Worm (Caenorhabditis elegans) whole organism, L4 larva: ENCODE results near the gene Y57G11C.51.

Experiments used
- D1046.2 ChIP-seq: fragments of 200-800 bp; sonication (Bioruptor generic); IDR thresholded peaks from 2 replicates; pipeline ENCODE4 v1.3.6; 2022; ENCODE audit warnings: missing genetic modification characterization, missing compliant biosample characterization
- F26F4.8 ChIP-seq: fragments of 200-800 bp; sonication (Bioruptor generic); conservative IDR thresholded peaks from 2 replicates; pipeline ENCODE4 v1.3.6; 2022; ENCODE audit warnings: missing genetic modification characterization, missing compliant biosample characterization
- F37D6.2 ChIP-seq: sonication (generic microtip); optimal IDR thresholded peaks from 2 replicates; lab custom pipeline; 2016; ENCODE audit warnings: mild to moderate bottlenecking, missing genetic modification characterization, missing compliant biosample characterization
- Y105C5A.15 ChIP-seq: fragments of 200-800 bp; sonication (Bioruptor generic); IDR thresholded peaks from 2 replicates; pipeline ENCODE4 v1.3.6; 2022; ENCODE audit warnings: missing genetic modification characterization, missing compliant biosample characterization
- Y48G9A.11 ChIP-seq: fragments of 200-800 bp; sonication (Bioruptor generic); IDR thresholded peaks from 2 replicates; pipeline ENCODE4 v1.3.6; 2022; ENCODE audit warnings: missing genetic modification reagents, missing genetic modification characterization, missing compliant biosample characterization
- ZK546.5 ChIP-seq, 2 experiments: sonication (generic microtip); optimal IDR thresholded peaks; 2 replicates each; lab custom pipeline; 2017; ENCODE audit warnings: missing biosample characterization in 2 of 2, missing genetic modification characterization in 2 of 2
- aha-1 ChIP-seq: fragments of 150-350 bp; peaks from one replicate; lab custom pipeline; 2014; ENCODE audit warnings: missing biosample characterization, missing genetic modification characterization
- ama-1 ChIP-seq: fragments of 150-350 bp; optimal IDR thresholded peaks from 2 replicates; lab custom pipeline; 2014; ENCODE audit warnings: inconsistent platforms, mixed read lengths
- ceh-20 ChIP-seq: fragments of 200-800 bp; sonication (Bioruptor generic); IDR thresholded peaks from 2 replicates; pipeline ENCODE4 v1.3.6; 2022; ENCODE audit warnings: missing genetic modification reagents, missing genetic modification characterization, missing compliant biosample characterization
- ceh-28 ChIP-seq: fragments of 150-350 bp; optimal IDR thresholded peaks from 2 replicates; lab custom pipeline; 2014; ENCODE audit warnings: missing biosample characterization, missing genetic modification reagents, missing genetic modification characterization
- ceh-62 ChIP-seq: sonication (generic microtip); optimal IDR thresholded peaks from 2 replicates; lab custom pipeline; 2017; ENCODE audit warnings: missing biosample characterization, missing genetic modification characterization
- ctbp-1 ChIP-seq: fragments of 200-800 bp; sonication (Bioruptor generic); IDR thresholded peaks from 2 replicates; pipeline ENCODE4 v1.3.6; 2022; ENCODE audit warnings: missing genetic modification reagents, missing genetic modification characterization, missing compliant biosample characterization
- daf-12 ChIP-seq: fragments of 150-350 bp; optimal IDR thresholded peaks from 2 replicates; lab custom pipeline; 2014; ENCODE audit warnings: missing biosample characterization, missing genetic modification reagents, missing genetic modification characterization
- dmd-6 ChIP-seq: fragments of 200-800 bp; sonication (Bioruptor generic); IDR thresholded peaks from 2 replicates; pipeline ENCODE4 v1.3.6; 2022; ENCODE audit warnings: missing genetic modification reagents, missing genetic modification characterization, missing compliant biosample characterization
- dmd-9 ChIP-seq: fragments of 200-800 bp; sonication (Bioruptor generic); IDR thresholded peaks from 2 replicates; pipeline ENCODE4 v1.3.6; 2022; ENCODE audit warnings: missing genetic modification reagents, missing genetic modification characterization, missing compliant biosample characterization
- dpl-1 ChIP-seq: fragments of 150-350 bp; optimal IDR thresholded peaks from 2 replicates; lab custom pipeline; 2014; ENCODE audit warnings: missing biosample characterization, missing genetic modification reagents, missing genetic modification characterization
- egl-27 ChIP-seq: sonication (generic microtip); optimal IDR thresholded peaks from 3 replicates; lab custom pipeline; 2017; ENCODE audit warnings: missing biosample characterization, missing genetic modification reagents, missing genetic modification characterization
- egl-43 ChIP-seq: fragments of 200-800 bp; sonication (Bioruptor generic); IDR thresholded peaks from 2 replicates; pipeline ENCODE4 v1.3.6; 2022; ENCODE audit warnings: missing genetic modification reagents, missing genetic modification characterization, missing compliant biosample characterization
- fkh-10 ChIP-seq: fragments of 150-350 bp; optimal IDR thresholded peaks from 2 replicates; lab custom pipeline; 2014; ENCODE audit warnings: missing biosample characterization, missing genetic modification reagents, missing genetic modification characterization
- hif-1 ChIP-seq, 2 experiments: sonication (generic microtip); optimal IDR thresholded peaks; 2 replicates each; lab custom pipeline; 2016 to 2017; ENCODE audit warnings: missing compliant biosample characterization in 2 of 2, missing genetic modification characterization in 2 of 2, missing genetic modification reagents in 2 of 2, missing genotype in 2 of 2, mild to moderate bottlenecking in 1 of 2
- hlh-11 ChIP-seq: fragments of 200-800 bp; sonication (Bioruptor generic); optimal IDR thresholded peaks from 2 replicates; lab custom pipeline; 2018; ENCODE audit warnings: mild to moderate bottlenecking, missing genetic modification characterization, missing compliant biosample characterization
- hmg-1.1 ChIP-seq: fragments of 200-800 bp; sonication (Bioruptor generic); IDR thresholded peaks from 2 replicates; pipeline ENCODE4 v1.3.6; 2022; ENCODE audit warnings: missing genetic modification reagents, missing genetic modification characterization, missing compliant biosample characterization
- lim-7 ChIP-seq: fragments of 200-800 bp; sonication (Bioruptor generic); IDR thresholded peaks from 2 replicates; pipeline ENCODE4 v1.3.6; 2022; ENCODE audit warnings: missing genetic modification characterization, missing compliant biosample characterization
- lin-38 ChIP-seq: fragments of 200-800 bp; sonication (Bioruptor generic); IDR thresholded peaks from 2 replicates; pipeline ENCODE4 v1.3.6; 2022; ENCODE audit warnings: missing genetic modification reagents, missing genetic modification characterization, missing compliant biosample characterization
- lsy-2 ChIP-seq, 2 experiments: fragments of 150-350 bp in 1 of 2; sonication (generic microtip) in 1 of 2; optimal IDR thresholded peaks; 2 replicates each; lab custom pipeline; 2014 to 2017; ENCODE audit warnings: missing biosample characterization in 2 of 2, missing genetic modification characterization in 2 of 2
- madf-9 ChIP-seq: fragments of 200-800 bp; sonication (Bioruptor generic); conservative IDR thresholded peaks from 2 replicates; pipeline ENCODE4 v1.3.6; 2022; ENCODE audit warnings: missing genetic modification reagents, missing genetic modification characterization, missing compliant biosample characterization
- mdl-1 ChIP-seq, 2 experiments: fragments of 150-350 bp in 1 of 2; sonication (generic microtip) in 1 of 2; optimal IDR thresholded peaks; 2 replicates each; lab custom pipeline; 2014 to 2017; ENCODE audit warnings: missing biosample characterization in 2 of 2, missing genetic modification characterization in 2 of 2
- mep-1 ChIP-seq: fragments of 150-350 bp; sonication (generic microtip); optimal IDR thresholded peaks from 3 replicates; lab custom pipeline; 2014; ENCODE audit warnings: missing biosample characterization, missing genetic modification characterization
- mes-2 ChIP-seq: sonication (generic microtip); optimal IDR thresholded peaks from 2 replicates; lab custom pipeline; 2016; ENCODE audit warnings: missing genotype, mild to moderate bottlenecking, missing genetic modification characterization, missing compliant biosample characterization; ENCODE audit not compliant: poor library complexity, severe bottlenecking
- nhr-10 ChIP-seq: fragments of 150-350 bp; optimal IDR thresholded peaks from 2 replicates; lab custom pipeline; 2014; ENCODE audit warnings: missing biosample characterization, missing genetic modification characterization
- nhr-102 ChIP-seq: sonication (generic microtip); optimal IDR thresholded peaks from 2 replicates; lab custom pipeline; 2016; ENCODE audit warnings: mild to moderate bottlenecking, missing genetic modification characterization, moderate library complexity, missing compliant biosample characterization
- nhr-25 ChIP-seq: sonication (generic microtip); optimal IDR thresholded peaks from 2 replicates; lab custom pipeline; 2017; ENCODE audit warnings: missing genetic modification characterization, mild to moderate bottlenecking, missing compliant biosample characterization, antibody characterized with exemption, moderate library complexity, borderline replicate concordance; ENCODE audit not compliant: insufficient read depth
- nhr-48 ChIP-seq: sonication (generic microtip); optimal IDR thresholded peaks from 2 replicates; lab custom pipeline; 2016; ENCODE audit warnings: mild to moderate bottlenecking, missing genetic modification characterization, missing compliant biosample characterization
- nhr-6 ChIP-seq: fragments of 150-350 bp; optimal IDR thresholded peaks from 2 replicates; lab custom pipeline; 2014; ENCODE audit warnings: missing biosample characterization, missing genetic modification characterization
- nhr-76 ChIP-seq: fragments of 150-350 bp; optimal IDR thresholded peaks from 2 replicates; lab custom pipeline; 2014; ENCODE audit warnings: missing biosample characterization, missing genetic modification characterization
- nhr-77 ChIP-seq: fragments of 150-350 bp; optimal IDR thresholded peaks from 2 replicates; lab custom pipeline; 2014; ENCODE audit warnings: missing biosample characterization, missing genetic modification characterization
- pha-4 ChIP-seq, 2 experiments: fragments of 150-350 bp in 1 of 2; fragments of 200-800 bp in 1 of 2; sonication (Bioruptor generic) in 1 of 2; IDR thresholded peaks in 1 of 2; optimal IDR thresholded peaks in 1 of 2; 2 replicates each; pipeline versions ENCODE4 v1.3.6 to Lab custom; 2014 to 2022; ENCODE audit warnings: missing genetic modification characterization in 2 of 2, missing genetic modification reagents in 2 of 2, missing biosample characterization in 1 of 2, missing compliant biosample characterization in 1 of 2
- php-3 ChIP-seq: fragments of 200-800 bp; sonication (Bioruptor generic); IDR thresholded peaks from 2 replicates; pipeline ENCODE4 v1.3.6; 2022; ENCODE audit warnings: missing genetic modification reagents, missing genetic modification characterization, missing compliant biosample characterization
- pqm-1 ChIP-seq: sonication (generic microtip); optimal IDR thresholded peaks from 2 replicates; lab custom pipeline; 2017; ENCODE audit warnings: missing biosample characterization, missing genetic modification characterization
- rbr-2 ChIP-seq: sonication (generic microtip); optimal IDR thresholded peaks from 2 replicates; lab custom pipeline; 2016; ENCODE audit warnings: missing genotype, missing genetic modification characterization, missing compliant biosample characterization
- saeg-2 ChIP-seq: fragments of 200-800 bp; sonication (Bioruptor generic); IDR thresholded peaks from 2 replicates; pipeline ENCODE4 v1.3.6; 2022; ENCODE audit warnings: missing genetic modification reagents, missing genetic modification characterization, missing compliant biosample characterization
- sdz-12 ChIP-seq: fragments of 200-800 bp; sonication (Bioruptor generic); optimal IDR thresholded peaks from 2 replicates; lab custom pipeline; 2018; ENCODE audit warnings: mild to moderate bottlenecking, missing genetic modification characterization, missing compliant biosample characterization
- set-16 ChIP-seq: fragments of 200-800 bp; sonication (Bioruptor generic); IDR thresholded peaks from 2 replicates; pipeline ENCODE4 v1.3.6; 2022; ENCODE audit warnings: missing genetic modification reagents, missing genetic modification characterization, missing compliant biosample characterization
- snpc-1.2 ChIP-seq: fragments of 200-800 bp; sonication (Bioruptor generic); IDR thresholded peaks from 2 replicates; pipeline ENCODE4 v1.3.6; 2022; ENCODE audit warnings: missing genetic modification reagents, missing genetic modification characterization, missing compliant biosample characterization
- snpc-4 ChIP-seq: fragments of 150-350 bp; optimal IDR thresholded peaks from 2 replicates; lab custom pipeline; 2014; ENCODE audit warnings: missing biosample characterization, missing genetic modification characterization
- spr-1 ChIP-seq: sonication (generic microtip); optimal IDR thresholded peaks from 2 replicates; lab custom pipeline; 2016; ENCODE audit warnings: mild to moderate bottlenecking, missing genetic modification characterization, missing compliant biosample characterization
- vab-7 ChIP-seq: fragments of 200-800 bp; sonication (Bioruptor generic); IDR thresholded peaks from 2 replicates; pipeline ENCODE4 v1.3.6; 2022; ENCODE audit warnings: missing genetic modification reagents, missing genetic modification characterization, missing compliant biosample characterization
- zip-2 ChIP-seq: fragments of 150-350 bp; optimal IDR thresholded peaks from 2 replicates; lab custom pipeline; 2014; ENCODE audit warnings: missing biosample characterization, missing genetic modification characterization

Gene Y57G11C.51

DNA sequence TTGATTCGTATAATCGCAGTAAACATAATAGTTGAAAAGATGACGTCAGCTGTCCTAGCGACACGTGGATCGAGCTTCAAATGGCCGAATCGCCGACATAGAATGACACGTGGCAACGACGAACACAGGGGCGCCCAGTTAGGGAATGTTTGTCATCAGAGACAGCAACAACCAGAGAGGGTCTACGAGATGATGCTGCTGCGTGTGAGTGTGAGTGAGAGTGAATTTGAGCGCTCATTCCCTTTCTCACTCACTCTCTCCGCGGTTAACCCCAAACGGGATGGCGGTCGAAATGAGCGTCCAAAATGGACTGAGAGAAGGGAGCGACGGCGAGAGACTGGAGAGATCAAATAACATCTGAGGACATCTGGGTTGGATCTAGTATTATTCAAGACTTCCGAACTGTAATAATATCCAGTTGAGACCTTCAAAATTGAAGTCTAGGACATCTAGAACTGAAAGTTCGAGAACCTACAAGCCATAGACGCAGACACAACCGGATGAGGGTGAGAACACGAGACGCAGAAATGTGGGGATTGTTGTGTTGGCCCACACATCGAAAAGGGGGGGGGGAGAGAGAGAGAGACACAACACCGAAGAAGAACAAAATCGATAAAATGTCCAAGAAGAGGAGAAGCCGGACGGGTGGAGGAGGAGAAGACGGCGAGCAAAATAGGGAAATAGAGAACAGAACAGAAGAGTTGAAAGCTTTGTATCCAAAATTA is 19.7 kb upstream of the Y57G11C.51 start (continued):
- TF ChIP-seq set-16 (GFP tag; lab: Robert Waterston, UW) (peak; percentile 46), F26F4.8 (no peak), dmd-9 (GFP tag; lab: Robert Waterston, UW) (no peak), dmd-6 (GFP tag; lab: Robert Waterston, UW) (peak; percentile 46), hlh-11 (peak; percentile 75), zip-2 (no peak), sdz-12 (no peak), nhr-25 (tag; lab: Kevin White, UChicago) (peak; percentile 82), mep-1 (tag; lab: Kevin White, UChicago) (peak; percentile 89), pha-4 (GFP tag; IDR thresholded peaks at IDR 0.05; lab: Robert Waterston, UW) (peak; percentile 14; the same call in 1 of the 2 replicates), pha-4 (tag; optimal IDR thresholded peaks at IDR 0.05; lab: Kevin White, UChicago) (no peak), ceh-28 (tag; lab: Kevin White, UChicago) (peak; percentile 70), mdl-1 (tag; optimal IDR thresholded peaks at IDR 0.05; lab: Kevin White, UChicago) (peak; percentile 61 to 88), pqm-1 (tag; lab: Kevin White, UChicago) (no peak), ceh-62 (tag; lab: Kevin White, UChicago) (no peak), spr-1 (tag; lab: Kevin White, UChicago) (no peak), nhr-48 (tag; lab: Kevin White, UChicago) (peak; percentile 20), hif-1 (tag; optimal IDR thresholded peaks at IDR 0.05; lab: Kevin White, UChicago) (peak in 1 of 2 experiments; percentile 7), aha-1 (tag; lab: Kevin White, UChicago) (peak; percentile 99), ceh-20 (GFP tag; lab: Robert Waterston, UW) (peak; percentile 36; the same call in 1 of the 2 replicates), dpl-1 (peak; percentile 42), lsy-2 (tag; optimal IDR thresholded peaks at IDR 0.05; lab: Kevin White, UChicago) (peak; percentile 49 to 68), snpc-4 (tag; lab: Kevin White, UChicago) (no peak), F37D6.2 (tag; lab: Kevin White, UChicago) (peak; percentile 52), saeg-2 (GFP tag; lab: Robert Waterston, UW) (0 out of 2 replicates have a peak, but pooled peaks have one; percentile 5), egl-43 (GFP tag; lab: Robert Waterston, UW) (0 out of 2 replicates have a peak, but pooled peaks have one; percentile 15), php-3 (GFP tag; lab: Robert Waterston, UW) (no peak), nhr-10 (tag; lab: Kevin White, UChicago) (no peak), daf-12 (tag; lab: Kevin White, UChicago) (no peak), Y105C5A.15 (GFP tag; lab: Robert Waterston, UW) (no peak), hmg-1.1 (GFP tag; lab: Robert Waterston, UW) (peak; percentile 62; the same call in 1 of the 2 replicates), nhr-102 (tag; lab: Kevin White, UChicago) (peak; percentile 36), fkh-10 (GFP tag; lab: Kevin White, UChicago) (no peak), rbr-2 (peak; percentile 60), lin-38 (GFP tag; lab: Robert Waterston, UW) (peak; percentile 40; the same call in 1 of the 2 replicates), nhr-77 (peak; percentile 69), nhr-6 (tag; lab: Kevin White, UChicago) (peak; percentile 57), vab-7 (GFP tag; lab: Robert Waterston, UW) (peak; percentile 33; the same call in 1 of the 2 replicates)

DNA sequence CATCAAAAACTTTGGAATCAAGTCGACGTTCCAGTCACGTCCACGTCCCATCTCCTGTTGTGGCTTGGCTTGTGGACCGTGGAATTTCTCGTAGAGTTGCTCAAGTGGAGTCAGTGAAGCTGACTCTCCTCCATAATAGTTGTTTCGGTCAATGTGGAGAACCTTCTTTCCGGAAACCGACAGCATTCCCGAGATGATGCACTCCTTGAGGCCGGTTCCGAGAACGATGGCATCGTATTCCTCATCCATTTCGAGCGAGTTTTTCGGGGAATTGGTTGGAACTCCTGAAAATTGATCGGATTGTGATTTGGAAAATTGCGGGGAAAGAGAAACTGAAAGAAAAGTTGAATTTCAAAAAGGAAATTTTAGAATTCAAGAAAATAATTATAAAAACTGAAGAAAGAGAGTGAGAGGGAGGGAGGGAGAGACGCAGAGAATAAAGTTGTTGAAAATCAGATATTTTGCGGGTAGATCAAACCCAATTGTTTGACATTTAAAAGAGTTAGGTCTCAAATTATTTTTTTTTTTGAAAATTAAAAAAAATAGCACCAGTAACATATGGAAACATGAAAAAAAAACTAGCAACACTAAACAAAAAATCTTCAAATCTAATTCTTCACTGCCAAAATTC is 18.4 kb upstream of the Y57G11C.51 start, which contains the start of gene gdi-1:
Gene gdi-1, minus strand, starts transcription at position 286 of the 631 bp plus-strand sequence.
- TF ChIP-seq ctbp-1 (GFP tag; lab: Robert Waterston, UW) (no peak), ama-1 (lab: Kevin White, UChicago) (peak; percentile 56), ZK546.5 (tag; optimal IDR thresholded peaks at IDR 0.05; lab: Kevin White, UChicago) (no peak), sdz-12 (no peak), madf-9 (GFP tag; lab: Robert Waterston, UW) (0 out of 2 replicates have a peak, but pooled peaks have one; percentile 11), rbr-2 (no peak), Y48G9A.11 (no peak), nhr-76 (tag; lab: Kevin White, UChicago) (no peak), nhr-102 (tag; lab: Kevin White, UChicago) (no peak), zip-2 (no peak), dmd-9 (GFP tag; lab: Robert Waterston, UW) (0 out of 2 replicates have a peak, but pooled peaks have one; percentile 11), D1046.2 (GFP tag; lab: Robert Waterston, UW) (no peak), snpc-1.2 (no peak), egl-27 (tag; lab: Kevin White, UChicago) (no peak), lim-7 (GFP tag; lab: Robert Waterston, UW) (no peak), mes-2 (no peak)
